Fruit fly (Drosophila melanogaster) whole organism, embryonic: Measurements from ENCODE around the gene Cyp313a1.
A peak's percentile ranks its signal among the peaks of the same experiment; 100 is the strongest.

Experiments
- Ada2b ChIP-seq: fragments of 200-800 bp; sonication (Bioruptor generic); IDR thresholded peaks from 2 replicates; pipeline ENCODE4 v1.3.6; 2022; ENCODE audit warnings: missing biosample characterization, missing genetic modification characterization
- B-H1 ChIP-seq: fragments of 200-800 bp; sonication (Bioruptor generic); IDR thresholded peaks from 3 replicates; pipeline ENCODE4 v1.3.6; 2022; ENCODE audit warnings: missing biosample characterization, missing genetic modification characterization
- Bdp1 ChIP-seq: fragments of 200-800 bp; sonication (Bioruptor generic); optimal IDR thresholded peaks from 3 replicates; lab custom pipeline; 2016; ENCODE audit warnings: missing biosample characterization, missing genetic modification characterization
- Bteb2 ChIP-seq: fragments of 200-800 bp; sonication (Bioruptor generic); optimal IDR thresholded peaks from 2 replicates; lab custom pipeline; 2016; ENCODE audit warnings: missing biosample characterization, missing genetic modification characterization
- CG10462 ChIP-seq: fragments of 200-800 bp; sonication (Bioruptor generic); optimal IDR thresholded peaks from 2 replicates; lab custom pipeline; 2016; ENCODE audit warnings: missing biosample characterization, missing genetic modification characterization
- CG11085 ChIP-seq: fragments of 200-800 bp; sonication (Bioruptor generic); IDR thresholded peaks from 2 replicates; pipeline ENCODE4 v1.3.6; 2022; ENCODE audit warnings: missing biosample characterization, missing genetic modification characterization
- CG11504 ChIP-seq: fragments of 200-800 bp; sonication (Bioruptor generic); optimal IDR thresholded peaks from 3 replicates; lab custom pipeline; 2019; ENCODE audit warnings: missing biosample characterization, mild to moderate bottlenecking, missing genetic modification characterization, moderate library complexity
- CG12071 ChIP-seq: fragments of 200-800 bp; sonication (Bioruptor generic); optimal IDR thresholded peaks from 3 replicates; lab custom pipeline; 2018; ENCODE audit warnings: missing biosample characterization, mild to moderate bottlenecking, missing genetic modification characterization
- CG13894 ChIP-seq: fragments of 200-800 bp; sonication (Bioruptor generic); optimal IDR thresholded peaks from 3 replicates; lab custom pipeline; 2018; ENCODE audit warnings: missing biosample characterization, mild to moderate bottlenecking, missing genetic modification characterization, moderate library complexity
- CG14050 ChIP-seq: fragments of 200-800 bp; sonication (Bioruptor generic); IDR thresholded peaks from 3 replicates; pipeline ENCODE4 v1.3.6; 2022; ENCODE audit warnings: missing biosample characterization, missing genetic modification characterization
- CG15514 ChIP-seq: fragments of 200-800 bp; sonication (Bioruptor generic); optimal IDR thresholded peaks from 3 replicates; lab custom pipeline; 2017; ENCODE audit warnings: missing biosample characterization, missing genetic modification characterization, mild to moderate bottlenecking, moderate library complexity, missing genetic modification reagents
- CG16779 ChIP-seq: fragments of 200-800 bp; sonication (Bioruptor generic); IDR thresholded peaks from 2 replicates; pipeline ENCODE4 v1.3.6; 2022; ENCODE audit warnings: missing biosample characterization, missing genetic modification characterization
- CG17186 ChIP-seq: fragments of 200-800 bp; sonication (Bioruptor generic); optimal IDR thresholded peaks from 3 replicates; lab custom pipeline; 2017; ENCODE audit warnings: missing biosample characterization, missing genetic modification reagents, missing genetic modification characterization
- CG17385 ChIP-seq: fragments of 200-800 bp; sonication (Bioruptor generic); optimal IDR thresholded peaks from 3 replicates; lab custom pipeline; 2018; ENCODE audit warnings: missing biosample characterization, mild to moderate bottlenecking, missing genetic modification characterization
- CG30403 ChIP-seq: fragments of 200-800 bp; sonication (Bioruptor generic); optimal IDR thresholded peaks from 3 replicates; lab custom pipeline; 2016; ENCODE audit warnings: missing biosample characterization, missing genetic modification characterization
- CG32767 ChIP-seq: fragments of 200-800 bp; sonication (Bioruptor generic); IDR thresholded peaks from 2 replicates; pipeline ENCODE4 v1.3.6; 2022; ENCODE audit warnings: missing biosample characterization, missing genetic modification characterization
- CG33213 ChIP-seq: fragments of 200-800 bp; sonication (Bioruptor generic); optimal IDR thresholded peaks from 3 replicates; lab custom pipeline; 2016; ENCODE audit warnings: missing biosample characterization, missing genetic modification characterization
- CG42726 ChIP-seq: fragments of 200-800 bp; sonication (Bioruptor generic); IDR thresholded peaks from 2 replicates; pipeline ENCODE4 v1.3.6; 2022; ENCODE audit warnings: missing biosample characterization, missing genetic modification characterization; ENCODE audit not compliant: partially characterized antibody
- CG4404 ChIP-seq: fragments of 200-800 bp; sonication (Bioruptor generic); IDR thresholded peaks from 2 replicates; pipeline ENCODE4 v1.3.6; 2022; ENCODE audit warnings: missing biosample characterization, missing genetic modification characterization
- CG5245 ChIP-seq: fragments of 200-800 bp; sonication (Bioruptor generic); optimal IDR thresholded peaks from 3 replicates; lab custom pipeline; 2016; ENCODE audit warnings: missing biosample characterization, missing genetic modification characterization
- CG6813 ChIP-seq: fragments of 200-800 bp; sonication (Bioruptor generic); optimal IDR thresholded peaks from 2 replicates; lab custom pipeline; 2017; ENCODE audit warnings: missing biosample characterization, missing genetic modification characterization, mild to moderate bottlenecking, moderate library complexity, missing genetic modification reagents
- CG7357 ChIP-seq: fragments of 200-800 bp; sonication (Bioruptor generic); IDR thresholded peaks from 3 replicates; pipeline ENCODE4 v1.3.6; 2022; ENCODE audit warnings: missing biosample characterization, missing genetic modification characterization
- CHES-1-like ChIP-seq: fragments of 200-800 bp; sonication (Bioruptor generic); optimal IDR thresholded peaks from 2 replicates; lab custom pipeline; 2016; ENCODE audit warnings: missing biosample characterization, missing genetic modification characterization
- CoRest ChIP-seq: fragments of 200-800 bp; sonication (Bioruptor generic); optimal IDR thresholded peaks from 3 replicates; lab custom pipeline; 2018; ENCODE audit warnings: missing biosample characterization, mild to moderate bottlenecking, missing genetic modification characterization, moderate library complexity
- Dfd ChIP-seq, 2 experiments: fragments of >200 bp; optimal IDR thresholded peaks; 2 replicates each; lab custom pipeline; 2017; ENCODE audit warnings: missing biosample characterization in 2 of 2, missing genetic modification characterization in 2 of 2
- Dip3 ChIP-seq: fragments of 200-800 bp; sonication (Bioruptor generic); optimal IDR thresholded peaks from 3 replicates; lab custom pipeline; 2016; ENCODE audit warnings: missing biosample characterization, missing genetic modification characterization
- Dll ChIP-seq: fragments of 200-800 bp; sonication (Bioruptor generic); IDR thresholded peaks from 4 replicates; pipeline ENCODE4 v1.3.6; 2022; ENCODE audit warnings: missing biosample characterization, missing genetic modification characterization; ENCODE audit not compliant: partially characterized antibody
- Dp ChIP-seq: fragments of 200-800 bp; sonication (Bioruptor generic); optimal IDR thresholded peaks from 2 replicates; lab custom pipeline; 2018; ENCODE audit warnings: missing biosample characterization, mild to moderate bottlenecking, missing genetic modification characterization, moderate library complexity
- Elba2 ChIP-seq: fragments of 200-800 bp; sonication (Bioruptor generic); optimal IDR thresholded peaks from 3 replicates; lab custom pipeline; 2016; ENCODE audit warnings: missing biosample characterization, missing genetic modification characterization
- HLH3B ChIP-seq: fragments of 200-800 bp; sonication (Bioruptor generic); IDR thresholded peaks from 2 replicates; pipeline ENCODE4 v1.3.6; 2022; ENCODE audit warnings: missing biosample characterization, missing genetic modification characterization
- Hand ChIP-seq: fragments of 200-800 bp; sonication (Bioruptor generic); optimal IDR thresholded peaks from 2 replicates; lab custom pipeline; 2017; ENCODE audit warnings: mild to moderate bottlenecking, missing biosample characterization, missing genetic modification reagents, missing genetic modification characterization
- Hmr ChIP-seq: fragments of 200-800 bp; sonication (Bioruptor generic); optimal IDR thresholded peaks from 3 replicates; lab custom pipeline; 2017; ENCODE audit warnings: mild to moderate bottlenecking, missing biosample characterization, missing genetic modification reagents, missing genetic modification characterization
- Lim3 ChIP-seq: fragments of 200-800 bp; sonication (Bioruptor generic); IDR thresholded peaks from 2 replicates; pipeline ENCODE4 v1.3.6; 2022; ENCODE audit warnings: missing biosample characterization, missing genetic modification characterization
- Meics ChIP-seq: fragments of 200-800 bp; sonication (Bioruptor generic); optimal IDR thresholded peaks from 2 replicates; lab custom pipeline; 2017; ENCODE audit warnings: missing biosample characterization, mild to moderate bottlenecking, missing genetic modification characterization
- Mrtf ChIP-seq: fragments of 200-800 bp; sonication (Bioruptor generic); IDR thresholded peaks from 3 replicates; pipeline ENCODE4 v1.3.6; 2022; ENCODE audit warnings: missing biosample characterization, missing genetic modification characterization
- Oaz ChIP-seq: fragments of 200-800 bp; sonication (Bioruptor generic); IDR thresholded peaks from 2 replicates; pipeline ENCODE4 v1.3.6; 2022; ENCODE audit warnings: missing biosample characterization, missing genetic modification characterization
- Six4 ChIP-seq: fragments of 200-800 bp; sonication (Bioruptor generic); optimal IDR thresholded peaks from 2 replicates; lab custom pipeline; 2016; ENCODE audit warnings: missing biosample characterization, missing genetic modification characterization
- Sry-β ChIP-seq: fragments of 200-800 bp; sonication (Bioruptor generic); optimal IDR thresholded peaks from 2 replicates; lab custom pipeline; 2018; ENCODE audit warnings: missing biosample characterization, mild to moderate bottlenecking, missing genetic modification characterization, moderate library complexity
- chm ChIP-seq: fragments of 200-800 bp; sonication (Bioruptor generic); IDR thresholded peaks from 2 replicates; pipeline ENCODE4 v1.3.6; 2022; ENCODE audit warnings: missing biosample characterization, missing genetic modification characterization
- dysf ChIP-seq: fragments of 200-800 bp; sonication (Bioruptor generic); IDR thresholded peaks from 3 replicates; pipeline ENCODE4 v1.3.6; 2022; ENCODE audit warnings: missing biosample characterization, missing genetic modification characterization
- eve ChIP-seq, 2 experiments: fragments of >200 bp; optimal IDR thresholded peaks; 2 replicates each; lab custom pipeline; 2017; ENCODE audit warnings: missing biosample characterization in 2 of 2, missing genetic modification characterization in 2 of 2
- fd96Cb ChIP-seq: fragments of 200-800 bp; sonication (Bioruptor generic); optimal IDR thresholded peaks from 2 replicates; lab custom pipeline; 2018; ENCODE audit warnings: missing biosample characterization, mild to moderate bottlenecking, missing genetic modification characterization, moderate library complexity
- fru ChIP-seq: fragments of >200 bp; optimal IDR thresholded peaks from 2 replicates; lab custom pipeline; 2017
- hkb ChIP-seq, 2 experiments: fragments of 200-800 bp in 1 of 2; fragments of >200 bp in 1 of 2; sonication (Bioruptor generic) in 1 of 2; IDR thresholded peaks in 1 of 2; optimal IDR thresholded peaks in 1 of 2; 2 replicates each; pipeline versions ENCODE4 v1.3.6 to Lab custom; 2017 to 2022; ENCODE audit warnings: missing biosample characterization in 1 of 2, missing genetic modification characterization in 1 of 2
- lab ChIP-seq: fragments of 200-800 bp; sonication (Bioruptor generic); optimal IDR thresholded peaks from 3 replicates; lab custom pipeline; 2017; ENCODE audit warnings: missing biosample characterization, missing genetic modification characterization, mild to moderate bottlenecking, moderate library complexity, missing genetic modification reagents
- lov ChIP-seq, 2 experiments: fragments of 200-800 bp in 1 of 2; fragments of >200 bp in 1 of 2; sonication (Bioruptor generic) in 1 of 2; IDR thresholded peaks in 1 of 2; optimal IDR thresholded peaks in 1 of 2; 2 replicates in 1 of 2; 3 replicates in 1 of 2; pipeline versions ENCODE4 v1.3.6 to Lab custom; 2017 to 2022; ENCODE audit warnings: missing biosample characterization in 1 of 2, missing genetic modification characterization in 1 of 2
- nom ChIP-seq: fragments of 200-800 bp; sonication (Bioruptor generic); optimal IDR thresholded peaks from 2 replicates; lab custom pipeline; 2017; ENCODE audit warnings: missing biosample characterization, missing genetic modification characterization, mild to moderate bottlenecking, moderate library complexity, missing genetic modification reagents
- slou ChIP-seq: fragments of 200-800 bp; sonication (Bioruptor generic); optimal IDR thresholded peaks from 3 replicates; lab custom pipeline; 2016; ENCODE audit warnings: missing biosample characterization, missing genetic modification characterization
- stc ChIP-seq: fragments of 200-800 bp; sonication (Bioruptor generic); IDR thresholded peaks from 2 replicates; pipeline ENCODE4 v1.3.6; 2022; ENCODE audit warnings: missing biosample characterization, missing genetic modification characterization
- tap ChIP-seq: fragments of 200-800 bp; optimal IDR thresholded peaks from 3 replicates; lab custom pipeline; 2019; ENCODE audit warnings: missing biosample characterization, mild to moderate bottlenecking, missing genetic modification characterization, moderate library complexity
- toy ChIP-seq: fragments of 200-800 bp; sonication (Bioruptor generic); IDR thresholded peaks from 2 replicates; pipeline ENCODE4 v1.3.6; 2022; ENCODE audit warnings: missing biosample characterization, missing genetic modification characterization

The Cyp313a1 gene

dm6 chr3R:14542038-14542437 lies 21.2 kb downstream of the Cyp313a1 start (continued):
- no peak for TF ChIP-seq toy (GFP tag; lab: Robert Waterston, UW)
- 0 out of 3 replicates have a peak, but pooled peaks have one; percentile 25 for TF ChIP-seq dysf
- no peak for TF ChIP-seq CG32767
- no peak for TF ChIP-seq lov (optimal IDR thresholded peaks at IDR 0.05; lab: Kevin White, UChicago)
- no peak for TF ChIP-seq lov (GFP tag; IDR thresholded peaks at IDR 0.05; lab: Robert Waterston, UW)
- no peak for TF ChIP-seq CG13894 (tag; lab: Kevin White, UChicago)
- TF ChIP-seq stc (GFP tag; lab: Robert Waterston, UW): peak; percentile 16; the same call in 1 of the 2 replicates
- peak; percentile 55 for TF ChIP-seq lab (GFP tag; lab: Kevin White, UChicago)
- TF ChIP-seq Six4 (GFP tag; lab: Kevin White, UChicago): no peak
- no peak for TF ChIP-seq CG14050
- TF ChIP-seq nom (GFP tag; lab: Kevin White, UChicago): no peak
- TF ChIP-seq CG33213 (GFP tag; lab: Kevin White, UChicago): no peak
- no peak for TF ChIP-seq CG7357
- TF ChIP-seq tap: peak; percentile 19
- TF ChIP-seq CG5245 (GFP tag; lab: Kevin White, UChicago): no peak
- no peak for TF ChIP-seq Bdp1
- TF ChIP-seq B-H1 (GFP tag; lab: Robert Waterston, UW): no peak
- TF ChIP-seq CG10462 (GFP tag; lab: Kevin White, UChicago): no peak
- TF ChIP-seq slou (GFP tag; lab: Kevin White, UChicago): no peak
- no peak for TF ChIP-seq fd96Cb (tag; lab: Kevin White, UChicago)
- peak; percentile 17 for TF ChIP-seq Hmr
- no peak for TF ChIP-seq CG17385 (GFP tag; lab: Kevin White, UChicago)
- TF ChIP-seq Elba2: no peak
- peak; percentile 16 for TF ChIP-seq CoRest (tag; lab: Kevin White, UChicago)
- TF ChIP-seq CG11085 (GFP tag; lab: Robert Waterston, UW): no peak
- no peak for TF ChIP-seq fru (lab: Kevin White, UChicago)
- TF ChIP-seq CG17186: no peak
- TF ChIP-seq Bteb2: no peak
- no peak for TF ChIP-seq CG12071 (GFP tag; lab: Kevin White, UChicago)
- TF ChIP-seq CG16779 (GFP tag; lab: Robert Waterston, UW): no peak
- peak in 1 of 2 experiments; percentile 36 for TF ChIP-seq eve (GFP tag; optimal IDR thresholded peaks at IDR 0.05; lab: Kevin White, UChicago)
- no peak for TF ChIP-seq CG4404 (GFP tag; lab: Robert Waterston, UW)
- TF ChIP-seq CG42726 (GFP tag; lab: Robert Waterston, UW): no peak
- TF ChIP-seq CG15514 (GFP tag; lab: Kevin White, UChicago): peak; percentile 5
- TF ChIP-seq CHES-1-like (GFP tag; lab: Kevin White, UChicago): no peak
- no peak for TF ChIP-seq Oaz
- no peak for TF ChIP-seq chm
- peak; percentile 63 for TF ChIP-seq CG11504 (tag; lab: Kevin White, UChicago)
- TF ChIP-seq Dp (GFP tag; lab: Kevin White, UChicago): no peak
- TF ChIP-seq Meics (GFP tag; lab: Kevin White, UChicago): peak; percentile 45
- TF ChIP-seq CG30403: peak; percentile 5
- TF ChIP-seq Dip3 (GFP tag; lab: Kevin White, UChicago): no peak
- TF ChIP-seq CG6813: no peak
- peak; percentile 52 for TF ChIP-seq Ada2b (GFP tag; lab: Robert Waterston, UW)
- no peak for TF ChIP-seq Lim3 (GFP tag; lab: Robert Waterston, UW)
- TF ChIP-seq hkb (optimal IDR thresholded peaks at IDR 0.05; lab: Kevin White, UChicago): no peak
- no peak for TF ChIP-seq hkb (GFP tag; IDR thresholded peaks at IDR 0.05; lab: Robert Waterston, UW)
- TF ChIP-seq Hand (GFP tag; lab: Kevin White, UChicago): no peak
- TF ChIP-seq HLH3B (GFP tag; lab: Robert Waterston, UW): peak; percentile 21; the same call in 1 of the 2 replicates
- TF ChIP-seq Dfd (GFP tag; optimal IDR thresholded peaks at IDR 0.05; lab: Kevin White, UChicago): no peak
- no peak for TF ChIP-seq Sry-β
- no peak for TF ChIP-seq Dll (GFP tag; lab: Robert Waterston, UW)
- TF ChIP-seq Mrtf: no peak
